Fruit fly (Drosophila melanogaster) whole organism, embryonic: ENCODE data around the gene h-cup.

Source experiments
- CG10267 ChIP-seq: fragments of 200-800 bp; sonication (Bioruptor generic); optimal IDR thresholded peaks from 2 replicates; lab custom pipeline; 2018; ENCODE audit warnings: missing biosample characterization, mild to moderate bottlenecking, missing genetic modification characterization, moderate library complexity
- CG10565 ChIP-seq: fragments of 200-800 bp; sonication (Bioruptor generic); optimal IDR thresholded peaks from 3 replicates; lab custom pipeline; 2016; ENCODE audit warnings: missing biosample characterization, mild to moderate bottlenecking, missing genetic modification characterization
- CG11456 ChIP-seq: fragments of 200-800 bp; sonication (Bioruptor generic); IDR thresholded peaks from 3 replicates; pipeline ENCODE4 v1.3.6; 2022; ENCODE audit warnings: missing biosample characterization, missing genetic modification characterization
- CG11504 ChIP-seq: fragments of 200-800 bp; sonication (Bioruptor generic); optimal IDR thresholded peaks from 3 replicates; lab custom pipeline; 2019; ENCODE audit warnings: missing biosample characterization, mild to moderate bottlenecking, missing genetic modification characterization, moderate library complexity
- CG11696 ChIP-seq: fragments of 200-800 bp; sonication (Bioruptor generic); IDR thresholded peaks from 2 replicates; pipeline ENCODE4 v1.3.6; 2022; ENCODE audit warnings: missing biosample characterization, missing genetic modification characterization
- CG17568 ChIP-seq: fragments of 200-800 bp; sonication (Bioruptor generic); optimal IDR thresholded peaks from 2 replicates; lab custom pipeline; 2018; ENCODE audit warnings: missing biosample characterization, mild to moderate bottlenecking, missing genetic modification characterization, moderate library complexity
- CG18619 ChIP-seq: fragments of 200-800 bp; sonication (Bioruptor generic); optimal IDR thresholded peaks from 3 replicates; lab custom pipeline; 2017; ENCODE audit warnings: missing biosample characterization, mild to moderate bottlenecking, missing genetic modification characterization
- CG2129 ChIP-seq: fragments of 200-800 bp; sonication (Bioruptor generic); IDR thresholded peaks from 2 replicates; pipeline ENCODE4 v1.3.6; 2022; ENCODE audit warnings: missing biosample characterization, missing genetic modification characterization; ENCODE audit not compliant: partially characterized antibody
- CG2875 ChIP-seq: fragments of 200-800 bp; sonication (Bioruptor generic); optimal IDR thresholded peaks from 2 replicates; lab custom pipeline; 2017; ENCODE audit warnings: missing biosample characterization, mild to moderate bottlenecking, missing genetic modification characterization, missing genetic modification reagents
- CG32767 ChIP-seq: fragments of 200-800 bp; sonication (Bioruptor generic); IDR thresholded peaks from 2 replicates; pipeline ENCODE4 v1.3.6; 2022; ENCODE audit warnings: missing biosample characterization, missing genetic modification characterization
- CG33213 ChIP-seq: fragments of 200-800 bp; sonication (Bioruptor generic); optimal IDR thresholded peaks from 3 replicates; lab custom pipeline; 2016; ENCODE audit warnings: missing biosample characterization, missing genetic modification characterization
- CG4424 ChIP-seq: fragments of 200-800 bp; sonication (Bioruptor generic); optimal IDR thresholded peaks from 3 replicates; lab custom pipeline; 2016; ENCODE audit warnings: missing biosample characterization, missing genetic modification characterization
- CG4707 ChIP-seq: fragments of 200-800 bp; sonication (Bioruptor generic); optimal IDR thresholded peaks from 2 replicates; lab custom pipeline; 2018; ENCODE audit warnings: missing biosample characterization, mild to moderate bottlenecking, missing genetic modification characterization, moderate library complexity
- CG4730 ChIP-seq: fragments of 200-800 bp; sonication (Bioruptor generic); IDR thresholded peaks from 2 replicates; pipeline ENCODE4 v1.3.6; 2022; ENCODE audit warnings: missing biosample characterization, missing genetic modification characterization
- CG6254 ChIP-seq: fragments of 200-800 bp; sonication (Bioruptor generic); optimal IDR thresholded peaks from 3 replicates; lab custom pipeline; 2017; ENCODE audit warnings: mild to moderate bottlenecking, missing biosample characterization, missing genetic modification reagents, missing genetic modification characterization
- CG7556 ChIP-seq: fragments of 200-800 bp; sonication (Bioruptor generic); optimal IDR thresholded peaks from 2 replicates; lab custom pipeline; 2017; ENCODE audit warnings: missing biosample characterization, mild to moderate bottlenecking, missing genetic modification characterization
- CG7987 ChIP-seq: fragments of 200-800 bp; sonication (Bioruptor generic); optimal IDR thresholded peaks from 2 replicates; lab custom pipeline; 2018; ENCODE audit warnings: missing biosample characterization, mild to moderate bottlenecking, missing genetic modification characterization, moderate library complexity
- Hmr ChIP-seq: fragments of 200-800 bp; sonication (Bioruptor generic); optimal IDR thresholded peaks from 3 replicates; lab custom pipeline; 2017; ENCODE audit warnings: mild to moderate bottlenecking, missing biosample characterization, missing genetic modification reagents, missing genetic modification characterization
- Hr51 ChIP-seq, 2 experiments: fragments of 200-800 bp; sonication (Bioruptor generic); optimal IDR thresholded peaks; 2 replicates in 1 of 2; 3 replicates in 1 of 2; lab custom pipeline; 2016 to 2018; ENCODE audit warnings: missing biosample characterization in 2 of 2, missing genetic modification characterization in 2 of 2, mild to moderate bottlenecking in 1 of 2, moderate library complexity in 1 of 2
- NC2β ChIP-seq: fragments of 200-800 bp; sonication (Bioruptor generic); optimal IDR thresholded peaks from 2 replicates; lab custom pipeline; 2016; ENCODE audit warnings: missing biosample characterization, missing genetic modification characterization
- NFAT ChIP-seq: fragments of 200-800 bp; sonication (Bioruptor generic); IDR thresholded peaks from 2 replicates; pipeline ENCODE4 v1.3.6; 2022; ENCODE audit warnings: missing biosample characterization, missing genetic modification characterization
- Rfx ChIP-seq: fragments of 200-800 bp; sonication (Bioruptor generic); IDR thresholded peaks from 2 replicates; pipeline ENCODE4 v1.3.6; 2022; ENCODE audit warnings: missing biosample characterization, missing genetic modification characterization
- Sry-β ChIP-seq: fragments of 200-800 bp; sonication (Bioruptor generic); optimal IDR thresholded peaks from 2 replicates; lab custom pipeline; 2018; ENCODE audit warnings: missing biosample characterization, mild to moderate bottlenecking, missing genetic modification characterization, moderate library complexity
- aop ChIP-seq: fragments of 200-800 bp; sonication (Bioruptor generic); IDR thresholded peaks from 2 replicates; pipeline ENCODE4 v1.3.6; 2022; ENCODE audit warnings: missing biosample characterization, missing genetic modification characterization
- az2 ChIP-seq: fragments of 200-800 bp; sonication (Bioruptor generic); optimal IDR thresholded peaks from 3 replicates; lab custom pipeline; 2016; ENCODE audit warnings: missing biosample characterization, missing genetic modification characterization
- ci ChIP-seq: fragments of 200-800 bp; sonication (Bioruptor generic); IDR thresholded peaks from 3 replicates; pipeline ENCODE4 v1.3.6; 2022; ENCODE audit warnings: missing biosample characterization, missing genetic modification characterization
- dmrt11E ChIP-seq: fragments of 200-800 bp; sonication (Bioruptor generic); optimal IDR thresholded peaks from 3 replicates; lab custom pipeline; 2018; ENCODE audit warnings: missing biosample characterization, mild to moderate bottlenecking, missing genetic modification characterization, moderate library complexity
- gcm2 ChIP-seq: fragments of 200-800 bp; sonication (Bioruptor generic); optimal IDR thresholded peaks from 2 replicates; lab custom pipeline; 2016; ENCODE audit warnings: missing biosample characterization, missing genetic modification characterization
- ham ChIP-seq: fragments of 200-800 bp; sonication (Bioruptor generic); IDR thresholded peaks from 2 replicates; pipeline ENCODE4 v1.3.6; 2022; ENCODE audit warnings: missing biosample characterization, missing genetic modification characterization
- jing ChIP-seq: fragments of 200-800 bp; sonication (Bioruptor generic); optimal IDR thresholded peaks from 2 replicates; lab custom pipeline; 2018; ENCODE audit warnings: missing biosample characterization, mild to moderate bottlenecking, missing genetic modification characterization
- luna ChIP-seq: fragments of 200-800 bp; sonication (Bioruptor generic); optimal IDR thresholded peaks from 2 replicates; lab custom pipeline; 2016; ENCODE audit warnings: missing biosample characterization, missing genetic modification characterization
- nmo ChIP-seq: fragments of 200-800 bp; sonication (Bioruptor generic); optimal IDR thresholded peaks from 2 replicates; lab custom pipeline; 2018; ENCODE audit warnings: missing biosample characterization, mild to moderate bottlenecking, missing genetic modification characterization, moderate library complexity
- pan ChIP-seq, 4 experiments: fragments of >200 bp in 3 of 4; fragments of 200-800 bp in 1 of 4; sonication (Bioruptor generic) in 1 of 4; optimal IDR thresholded peaks in 3 of 4; IDR thresholded peaks in 1 of 4; 2 replicates each; pipeline versions ENCODE4 v1.3.6 to Lab custom; 2017 to 2022; ENCODE audit warnings: missing biosample characterization in 2 of 4, missing genetic modification characterization in 2 of 4, mixed read lengths in 1 of 4
- pzg ChIP-seq: fragments of 200-800 bp; sonication (Bioruptor generic); optimal IDR thresholded peaks from 3 replicates; lab custom pipeline; 2018; ENCODE audit warnings: missing biosample characterization, mild to moderate bottlenecking, missing genetic modification characterization, moderate library complexity
- shn ChIP-seq: fragments of 200-800 bp; sonication (Bioruptor generic); optimal IDR thresholded peaks from 3 replicates; lab custom pipeline; 2016; ENCODE audit warnings: missing biosample characterization, missing genetic modification characterization
- tio ChIP-seq: fragments of 200-800 bp; sonication (Bioruptor generic); optimal IDR thresholded peaks from 2 replicates; lab custom pipeline; 2017; ENCODE audit warnings: missing biosample characterization, missing genetic modification characterization, inconsistent platforms

The h-cup gene

dm6 chr3R:15418824-15419530 lies 36.2 kb upstream of the h-cup start (continued):
- TF ChIP-seq Sry-β (GFP tag; lab: Kevin White, UChicago) (no peak), aop (GFP tag; lab: Robert Waterston, UW) (no peak), CG11696 (no peak), CG17568 (GFP tag; lab: Kevin White, UChicago) (no peak), nmo (GFP tag; lab: Kevin White, UChicago) (peak; percentile 76), pzg (GFP tag; lab: Kevin White, UChicago) (no peak), shn (no peak), CG7556 (peak; percentile 95), gcm2 (GFP tag; lab: Kevin White, UChicago) (no peak), dmrt11E (tag; lab: Kevin White, UChicago) (peak; percentile 95), pan (optimal IDR thresholded peaks at IDR 0.05; lab: Kevin White, UChicago) (no peak), pan (GFP tag; optimal IDR thresholded peaks at IDR 0.05 in 1 of 2, IDR thresholded peaks at IDR 0.05 in 1 of 2) (peak in 1 of 2 experiments; percentile 34), NFAT (GFP tag; lab: Robert Waterston, UW) (no peak), CG33213 (no peak), NC2β (GFP tag; lab: Kevin White, UChicago) (no peak), CG4730 (GFP tag; lab: Robert Waterston, UW) (no peak), az2 (GFP tag; lab: Kevin White, UChicago) (peak; percentile 74), luna (GFP tag; lab: Kevin White, UChicago) (no peak), tio (GFP tag; lab: Kevin White, UChicago) (peak; percentile 81), jing (GFP tag; lab: Kevin White, UChicago) (peak; percentile 22), CG4424 (GFP tag; lab: Kevin White, UChicago) (peak; percentile 75), CG7987 (GFP tag; lab: Kevin White, UChicago) (no peak), Rfx (GFP tag; lab: Robert Waterston, UW) (no peak), CG10565 (GFP tag; lab: Kevin White, UChicago) (no peak), CG2875 (GFP tag; lab: Kevin White, UChicago) (peak; percentile 56), CG11456 (no peak), CG18619 (GFP tag; lab: Kevin White, UChicago) (peak; percentile 67), Hr51 (GFP tag; optimal IDR thresholded peaks at IDR 0.05; lab: Kevin White, UChicago) (peak; percentile 11 to 84), CG4707 (GFP tag; lab: Kevin White, UChicago) (no peak), ham (GFP tag; lab: Robert Waterston, UW) (no peak), CG32767 (GFP tag; lab: Robert Waterston, UW) (0 out of 2 replicates have a peak, but pooled peaks have one; percentile 22), ci (GFP tag; lab: Robert Waterston, UW) (peak; percentile 25; the same call in 1 of the 3 replicates), CG11504 (tag; lab: Kevin White, UChicago) (peak; percentile 84), CG10267 (peak; percentile 81), CG6254 (GFP tag; lab: Kevin White, UChicago) (peak; percentile 33), CG2129 (GFP tag; lab: Robert Waterston, UW) (no peak), Hmr (GFP tag; lab: Kevin White, UChicago) (peak; percentile 72)
